Worm (Caenorhabditis elegans) whole organism, late embryonic: ENCODE data around the gene B0280.2.

Experiments
- ama-1 ChIP-seq: fragments of 150-350 bp; optimal IDR thresholded peaks from 2 replicates; lab custom pipeline; 2014
- fkh-10 ChIP-seq: fragments of 150-350 bp; optimal IDR thresholded peaks from 2 replicates; lab custom pipeline; 2014; ENCODE audit warnings: missing biosample characterization, missing genetic modification reagents, missing genetic modification characterization
- pqm-1 ChIP-seq: sonication (generic microtip); optimal IDR thresholded peaks from 2 replicates; lab custom pipeline; 2016; ENCODE audit warnings: missing genetic modification characterization, missing compliant biosample characterization

DNA sequence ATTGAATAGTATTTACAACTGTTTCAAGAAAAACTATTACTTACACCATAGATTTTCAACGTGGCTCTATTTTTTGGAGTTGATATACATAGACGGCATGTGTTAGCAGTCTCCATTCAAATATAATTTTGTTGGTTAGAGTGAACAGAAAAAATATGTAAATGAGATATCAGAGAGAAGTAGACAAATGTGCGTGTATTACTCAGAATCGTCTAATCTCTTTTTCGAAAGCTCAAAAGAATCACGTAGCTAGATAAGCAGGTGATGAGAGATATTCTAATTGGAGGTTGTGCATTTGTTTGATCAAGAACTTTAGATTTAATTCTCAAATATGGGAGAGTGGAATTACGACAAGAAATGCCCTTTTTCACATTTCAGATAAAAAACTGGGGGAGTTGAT, 33.9 kb upstream of the B0280.2 start, which contains the start of gene ZK418.10:
- TF ChIP-seq pqm-1 (tag; lab: Kevin White, UChicago) (no peak), fkh-10 (GFP tag; lab: Kevin White, UChicago) (no peak), ama-1 (lab: Kevin White, UChicago) (no peak)
